Fruit fly (Drosophila melanogaster): ENCODE data around the gene Jhbp5.

Gene Jhbp5

dm6 chr3R:16082384-16082783, 36.5 kb upstream of the Jhbp5 start:
- TF ChIP-seq CG6808 (GFP tag; optimal IDR thresholded peaks at IDR 0.05) = no peak
- TF ChIP-seq CG8119 (GFP tag; IDR thresholded peaks at IDR 0.05) = peak; percentile 56; the same call in 2 of the 3 replicates
- no peak for TF ChIP-seq CG7368 (GFP tag; optimal IDR thresholded peaks at IDR 0.05)
- peak; percentile 96 for TF ChIP-seq Blimp-1 (GFP tag; optimal IDR thresholded peaks at IDR 0.05)
- no peak for TF ChIP-seq fd85E (GFP tag; optimal IDR thresholded peaks at IDR 0.05)
- TF ChIP-seq Met (GFP tag; optimal IDR thresholded peaks at IDR 0.05) = no peak
- TF ChIP-seq CG10631 (GFP tag; optimal IDR thresholded peaks at IDR 0.05) = no peak
- no peak for TF ChIP-seq CG10669 (GFP tag; optimal IDR thresholded peaks at IDR 0.05)
- no peak for TF ChIP-seq Sox15 (GFP tag; optimal IDR thresholded peaks at IDR 0.05)
- no peak for TF ChIP-seq CG8632 (GFP tag; optimal IDR thresholded peaks at IDR 0.05)
- no peak for TF ChIP-seq CG3919 (GFP tag; optimal IDR thresholded peaks at IDR 0.05)
- TF ChIP-seq topi (GFP tag; optimal IDR thresholded peaks at IDR 0.05) = no peak
- TF ChIP-seq CG4318 (GFP tag; optimal IDR thresholded peaks at IDR 0.05) = no peak
- no peak for TF ChIP-seq Hr38 (GFP tag; optimal IDR thresholded peaks at IDR 0.05)
- TF ChIP-seq fd59A (GFP tag; optimal IDR thresholded peaks at IDR 0.05) = no peak
- no peak for TF ChIP-seq acj6 (GFP tag; optimal IDR thresholded peaks at IDR 0.05)
- TF ChIP-seq Sox102F (GFP tag; optimal IDR thresholded peaks at IDR 0.05) = no peak
- no peak for TF ChIP-seq CG6792 (GFP tag; optimal IDR thresholded peaks at IDR 0.05)
- no peak for TF ChIP-seq spab (GFP tag; optimal IDR thresholded peaks at IDR 0.05)
- no peak for TF ChIP-seq CG31627 (GFP tag; optimal IDR thresholded peaks at IDR 0.05)
- TF ChIP-seq Eip75B (GFP tag; optimal IDR thresholded peaks at IDR 0.05) = no peak
- no peak for TF ChIP-seq svp (GFP tag)
- no peak for TF ChIP-seq fkh (GFP tag; optimal IDR thresholded peaks at IDR 0.05)
- TF ChIP-seq achi (GFP tag; optimal IDR thresholded peaks at IDR 0.05) = no peak
- peak; percentile 22 for TF ChIP-seq CG6854 (GFP tag; optimal IDR thresholded peaks at IDR 0.05)
- no peak for TF ChIP-seq CG11902 (GFP tag; optimal IDR thresholded peaks at IDR 0.05)
- TF ChIP-seq ss (GFP tag; optimal IDR thresholded peaks at IDR 0.05) = no peak
- TF ChIP-seq Lpt (GFP tag; optimal IDR thresholded peaks at IDR 0.05) = no peak
- no peak for TF ChIP-seq salr (GFP tag; optimal IDR thresholded peaks at IDR 0.05)
- no peak for TF ChIP-seq CG16779 (tag; optimal IDR thresholded peaks at IDR 0.05)
- peak; percentile 49 for TF ChIP-seq CG6276 (GFP tag; optimal IDR thresholded peaks at IDR 0.05)
- TF ChIP-seq Ets96B (tag; optimal IDR thresholded peaks at IDR 0.05) = no peak
- TF ChIP-seq cyc (GFP tag; optimal IDR thresholded peaks at IDR 0.05) = no peak
- TF ChIP-seq CG3032 (tag; optimal IDR thresholded peaks at IDR 0.05) = no peak
- no peak for TF ChIP-seq Hr39 (GFP tag; optimal IDR thresholded peaks at IDR 0.05)
- TF ChIP-seq CG32006 (GFP tag; optimal IDR thresholded peaks at IDR 0.05) = peak; percentile 13
- TF ChIP-seq esn (GFP tag; optimal IDR thresholded peaks at IDR 0.05) = no peak
- no peak for TF ChIP-seq Smox (GFP tag; optimal IDR thresholded peaks at IDR 0.05)
- no peak for TF ChIP-seq OdsH (GFP tag; optimal IDR thresholded peaks at IDR 0.05)
- TF ChIP-seq Eip78C (GFP tag) = no peak
- TF ChIP-seq dsx (GFP tag; optimal IDR thresholded peaks at IDR 0.05; ENCODE audit: poor library complexity, severe bottlenecking) = no peak
- peak; percentile 47; the same call in 1 of the 3 replicates for TF ChIP-seq eg (GFP tag; IDR thresholded peaks at IDR 0.05)
- TF ChIP-seq Eip93F (GFP tag; optimal IDR thresholded peaks at IDR 0.05) = no peak
- no peak for TF ChIP-seq net (GFP tag; optimal IDR thresholded peaks at IDR 0.05)
- no peak for TF ChIP-seq Hr4 (GFP tag; optimal IDR thresholded peaks at IDR 0.05)
- TF ChIP-seq CG8319 (GFP tag; optimal IDR thresholded peaks at IDR 0.05) = no peak
- TF ChIP-seq CG1621 (tag; optimal IDR thresholded peaks at IDR 0.05) = no peak
- TF ChIP-seq dac (GFP tag; optimal IDR thresholded peaks at IDR 0.05) = peak; percentile 25
- no peak for TF ChIP-seq vri (GFP tag; optimal IDR thresholded peaks at IDR 0.05)
- TF ChIP-seq Ets21C (GFP tag; optimal IDR thresholded peaks at IDR 0.05) = no peak
- TF ChIP-seq CG9139 (GFP tag; optimal IDR thresholded peaks at IDR 0.05) = no peak
- no peak for TF ChIP-seq CG11762 (GFP tag; optimal IDR thresholded peaks at IDR 0.05; ENCODE audit: insufficient read depth)
- no peak for TF ChIP-seq Gug (GFP tag; IDR thresholded peaks at IDR 0.05)

Data from whole organism, prepupa.